Worm (Caenorhabditis elegans): ENCODE measurements around the gene irld-65.

The irld-65 gene

DNA sequence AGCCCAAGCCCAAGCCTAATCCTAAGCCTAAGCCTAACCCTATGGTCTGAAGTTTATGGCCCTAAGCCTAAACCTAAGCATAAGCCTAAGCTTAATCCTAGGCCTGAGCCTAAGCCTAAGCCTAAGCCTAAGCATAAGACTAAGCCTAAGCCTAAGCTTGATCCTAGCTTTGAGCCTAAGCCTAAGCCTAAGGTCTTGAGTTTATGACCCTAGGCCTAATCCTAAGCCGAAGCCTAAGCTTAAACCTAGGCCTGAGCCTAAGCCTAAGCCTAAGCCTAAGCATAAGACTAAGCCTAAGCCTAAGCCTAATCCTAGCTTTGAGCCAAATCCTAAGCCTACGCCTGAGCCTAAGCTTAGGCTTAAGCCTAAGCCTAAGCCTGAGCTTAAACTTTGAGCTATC is 41.3 kb upstream of the irld-65 start:
- no peak for TF ChIP-seq lin-13 (tag; optimal IDR thresholded peaks at IDR 0.05)
- peak; percentile 36 for TF ChIP-seq ham-2 (GFP tag; optimal IDR thresholded peaks at IDR 0.05)

DNA sequence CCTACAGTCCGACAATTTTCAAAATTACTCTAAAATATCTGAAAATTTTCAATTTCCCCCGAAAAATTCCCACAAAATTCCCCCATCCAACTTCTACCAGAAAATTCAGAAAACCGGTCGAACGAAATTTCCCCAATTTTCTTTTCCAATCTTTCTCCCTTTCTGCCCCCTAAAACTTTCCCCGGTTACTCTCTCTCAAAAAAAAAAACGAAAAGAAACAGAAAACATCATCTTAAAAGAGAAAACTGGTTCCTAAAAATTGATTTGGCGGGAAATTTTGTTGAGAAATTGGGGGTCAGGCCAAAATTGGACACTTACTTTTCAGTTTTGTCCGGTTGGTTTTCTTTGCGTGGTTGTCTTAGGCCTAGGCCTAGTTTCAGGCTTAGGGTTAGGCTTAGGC is 39.9 kb upstream of the irld-65 start:
- TF ChIP-seq ceh-39 (tag; optimal IDR thresholded peaks at IDR 0.05) (no peak), hlh-1 (tag; optimal IDR thresholded peaks at IDR 0.05) (no peak), ceh-43 (GFP tag; optimal IDR thresholded peaks at IDR 0.05) (no peak), sptf-1 (tag; optimal IDR thresholded peaks at IDR 0.05) (no peak), lsy-2 (tag; optimal IDR thresholded peaks at IDR 0.05) (no peak)

DNA sequence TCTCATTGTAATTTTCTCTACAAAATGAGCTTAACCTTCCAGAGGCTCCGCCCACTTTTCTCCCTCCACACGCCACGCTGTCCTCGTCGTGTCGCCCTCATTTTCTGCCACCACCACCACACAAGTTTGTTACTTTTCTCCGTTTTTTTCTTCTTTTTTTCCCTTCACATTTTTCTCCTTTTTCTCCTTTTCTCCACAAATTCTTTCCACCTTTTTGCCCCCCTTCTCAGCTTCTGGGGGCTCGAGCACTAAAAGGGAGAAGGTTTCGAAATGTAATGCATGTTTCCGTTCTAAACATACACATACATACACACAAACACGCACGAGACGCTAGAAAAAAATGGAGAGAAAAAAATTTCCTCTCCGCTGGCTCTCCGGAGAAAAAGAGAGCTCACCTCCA is 38.8 kb upstream of the irld-65 start, which contains the start of gene nhr-88:
nhr-88 (plus strand) TSS at position 43 of the 400 bp plus-strand sequence.
- TF ChIP-seq M03D4.4 (tag; optimal IDR thresholded peaks at IDR 0.05) (no peak), elt-3 (tag; optimal IDR thresholded peaks at IDR 0.05) (no peak), zip-8 (tag; optimal IDR thresholded peaks at IDR 0.05) (no peak), ceh-43 (GFP tag; optimal IDR thresholded peaks at IDR 0.05) (no peak), pha-4 (tag; optimal IDR thresholded peaks at IDR 0.05) (no peak), mep-1 (tag; optimal IDR thresholded peaks at IDR 0.05) (no peak), sptf-1 (tag; optimal IDR thresholded peaks at IDR 0.05) (peak; percentile 8), cnd-1 (tag; optimal IDR thresholded peaks at IDR 0.05) (no peak)

DNA sequence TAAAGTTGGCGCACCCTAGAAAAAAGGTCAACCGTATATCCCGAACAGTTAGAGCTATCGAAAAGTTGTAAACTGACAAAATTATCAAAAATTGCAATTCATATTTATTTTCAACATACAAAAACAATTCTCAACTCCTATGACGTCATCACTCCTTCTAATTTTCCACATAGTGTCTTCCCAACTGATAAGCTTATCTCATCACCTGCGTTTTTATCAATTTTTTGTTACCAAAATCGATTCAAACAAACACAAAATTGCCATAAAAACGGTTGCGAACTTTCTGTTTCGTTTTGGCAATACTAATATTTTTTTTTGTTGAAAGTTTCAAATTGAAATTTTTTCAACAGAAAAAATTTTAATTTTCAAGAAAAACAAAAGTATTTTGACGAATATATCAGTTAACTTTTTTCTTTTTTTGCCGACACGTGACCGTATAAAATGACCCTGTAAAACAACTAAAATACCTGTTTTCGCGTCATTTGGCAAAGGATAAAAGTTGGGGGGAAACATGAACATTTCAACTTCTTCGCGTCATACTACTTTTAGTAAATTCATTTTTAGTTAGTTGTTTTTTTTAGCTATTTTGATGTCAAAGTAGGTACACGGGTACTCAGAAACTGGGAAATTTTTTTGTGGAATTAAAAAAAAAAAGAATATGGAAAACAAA is 37.9 kb upstream of the irld-65 start:
- TF ChIP-seq ztf-11 (tag; optimal IDR thresholded peaks at IDR 0.05), result no peak
- peak; percentile 87 for TF ChIP-seq zip-8 (tag; optimal IDR thresholded peaks at IDR 0.05)

DNA sequence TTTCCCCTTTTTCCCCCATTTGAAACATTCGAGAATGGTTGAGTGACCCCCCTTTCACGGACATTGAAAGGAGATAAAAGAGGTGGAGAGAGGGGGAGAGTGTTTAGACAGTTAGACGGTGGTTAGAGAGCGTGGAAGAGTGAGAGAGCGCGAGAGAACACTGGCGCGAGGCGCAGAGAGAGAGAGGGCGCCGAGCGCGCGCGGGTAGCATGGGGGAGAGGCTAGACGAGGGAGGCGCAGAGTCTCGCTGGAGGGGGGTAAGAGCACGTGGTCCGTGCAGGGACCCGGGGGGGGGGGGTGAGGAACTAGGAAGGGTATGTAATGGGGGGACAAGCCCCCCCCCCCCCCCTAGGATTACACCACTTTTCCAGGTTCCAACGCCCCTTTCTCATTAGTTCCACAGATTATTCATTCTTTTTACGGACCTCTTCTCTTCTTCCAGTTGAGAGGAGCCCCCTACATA is 36.2 kb upstream of the irld-65 start:
- TF ChIP-seq snpc-4 (tag; optimal IDR thresholded peaks at IDR 0.05) (no peak), drap-1 (GFP tag; optimal IDR thresholded peaks at IDR 0.05) (no peak), unc-120 (tag; optimal IDR thresholded peaks at IDR 0.05; ENCODE audit: poor library complexity, severe bottlenecking) (peak; percentile 50), lsy-2 (tag; optimal IDR thresholded peaks at IDR 0.05) (peak; percentile 43), ceh-39 (tag; optimal IDR thresholded peaks at IDR 0.05) (no peak), unc-62 (GFP tag; optimal IDR thresholded peaks at IDR 0.05) (peak; percentile 51), elt-1 (tag; optimal IDR thresholded peaks at IDR 0.05; ENCODE audit: borderline replicate concordance, insufficient read depth) (no peak), hlh-1 (tag; optimal IDR thresholded peaks at IDR 0.05) (peak; percentile 26), elt-3 (tag; optimal IDR thresholded peaks at IDR 0.05) (peak; percentile 74), tbx-8 (GFP tag; optimal IDR thresholded peaks at IDR 0.05) (no peak), flh-1 (GFP tag; optimal IDR thresholded peaks at IDR 0.05) (peak; percentile 15), mls-2 (tag; optimal IDR thresholded peaks at IDR 0.05) (peak; percentile 62), mep-1 (tag; optimal IDR thresholded peaks at IDR 0.05) (peak; percentile 60), zip-8 (tag; optimal IDR thresholded peaks at IDR 0.05) (no peak), lin-13 (tag; optimal IDR thresholded peaks at IDR 0.05) (no peak), ham-2 (GFP tag; optimal IDR thresholded peaks at IDR 0.05) (peak; percentile 68), nhr-2 (tag; optimal IDR thresholded peaks at IDR 0.05) (no peak), pha-4 (tag; optimal IDR thresholded peaks at IDR 0.05) (peak; percentile 82), ceh-43 (GFP tag; optimal IDR thresholded peaks at IDR 0.05) (no peak), ces-1 (GFP tag; optimal IDR thresholded peaks at IDR 0.05) (peak; percentile 83), nhr-237 (tag; optimal IDR thresholded peaks at IDR 0.05) (peak; percentile 82), unc-39 (tag; optimal IDR thresholded peaks at IDR 0.05) (no peak), mab-5 (tag; optimal IDR thresholded peaks at IDR 0.05) (no peak), cnd-1 (tag; optimal IDR thresholded peaks at IDR 0.05) (no peak), ztf-11 (tag; optimal IDR thresholded peaks at IDR 0.05) (peak; percentile 54), ceh-83 (GFP tag; optimal IDR thresholded peaks at IDR 0.05) (no peak), nhr-12 (tag; optimal IDR thresholded peaks at IDR 0.05) (no peak), lin-32 (GFP tag; optimal IDR thresholded peaks at IDR 0.05) (no peak), nhr-76 (tag; optimal IDR thresholded peaks at IDR 0.05) (no peak), nhr-28 (tag; optimal IDR thresholded peaks at IDR 0.05) (no peak), M03D4.4 (tag; optimal IDR thresholded peaks at IDR 0.05) (peak; percentile 56), sptf-1 (tag; optimal IDR thresholded peaks at IDR 0.05) (peak; percentile 69), blmp-1 (tag; optimal IDR thresholded peaks at IDR 0.05) (peak; percentile 48), sem-2 (GFP tag; optimal IDR thresholded peaks at IDR 0.05) (no peak), bed-3 (GFP tag; optimal IDR thresholded peaks at IDR 0.05) (peak; percentile 49)
